Fruit fly (Drosophila melanogaster): ENCODE measurements around the gene Tspo.

Gene Tspo

dm6 chr2L:510534-511014 is 48.8 kb upstream of the Tspo start (continued):
- TF ChIP-seq CG7839 (tag; optimal IDR thresholded peaks at IDR 0.05): peak; percentile 40
- TF ChIP-seq zen (tag; optimal IDR thresholded peaks at IDR 0.05): peak; percentile 80
- TF ChIP-seq CG2199 (GFP tag; IDR thresholded peaks at IDR 0.05): no peak; the same call in 1 of the 3 replicates
- peak; percentile 7 for TF ChIP-seq Xbp1 (GFP tag; optimal IDR thresholded peaks at IDR 0.05)
- TF ChIP-seq Myb (GFP tag; optimal IDR thresholded peaks at IDR 0.05): peak; percentile 32
- peak; percentile 63 for TF ChIP-seq Fer1 (GFP tag; optimal IDR thresholded peaks at IDR 0.05)
- TF ChIP-seq CG3065 (GFP tag; optimal IDR thresholded peaks at IDR 0.05): peak; percentile 45
- TF ChIP-seq Eip74EF (GFP tag; optimal IDR thresholded peaks at IDR 0.05): no peak
- 0 out of 3 replicates have a peak, but pooled peaks have one; percentile 34 for TF ChIP-seq Dbx (GFP tag; IDR thresholded peaks at IDR 0.05)
- TF ChIP-seq CG32532 (GFP tag; IDR thresholded peaks at IDR 0.05): no peak
- TF ChIP-seq cad (GFP tag; optimal IDR thresholded peaks at IDR 0.05): no peak
- TF ChIP-seq fu2 (GFP tag; optimal IDR thresholded peaks at IDR 0.05): no peak
- peak; percentile 85 for TF ChIP-seq CG10209 (GFP tag; optimal IDR thresholded peaks at IDR 0.05)
- TF ChIP-seq gsb-n (tag; optimal IDR thresholded peaks at IDR 0.05): peak; percentile 85
- TF ChIP-seq CG13123 (GFP tag; optimal IDR thresholded peaks at IDR 0.05): peak; percentile 70
- no peak for TF ChIP-seq Scr (GFP tag; IDR thresholded peaks at IDR 0.05; ENCODE audit: partially characterized antibody)
- TF ChIP-seq CG12104 (GFP tag; optimal IDR thresholded peaks at IDR 0.05): peak; percentile 6
- no peak for TF ChIP-seq hkb (optimal IDR thresholded peaks at IDR 0.05)
- peak; percentile 57 for TF ChIP-seq hkb (GFP tag; IDR thresholded peaks at IDR 0.05)
- peak; percentile 38 for TF ChIP-seq Hsf (GFP tag; optimal IDR thresholded peaks at IDR 0.05)
- peak; percentile 82 for TF ChIP-seq CG17568 (GFP tag; optimal IDR thresholded peaks at IDR 0.05)
- peak; percentile 21; the same call in 1 of the 2 replicates for TF ChIP-seq CG10959 (GFP tag; IDR thresholded peaks at IDR 0.05)
- no peak for TF ChIP-seq Poxn (GFP tag; IDR thresholded peaks at IDR 0.05)
- no peak for TF ChIP-seq Gug (GFP tag; IDR thresholded peaks at IDR 0.05)
- TF ChIP-seq bowl (GFP tag; IDR thresholded peaks at IDR 0.05): no peak
- TF ChIP-seq fd64A (GFP tag; optimal IDR thresholded peaks at IDR 0.05): peak; percentile 90
- TF ChIP-seq Sry-δ (GFP tag; optimal IDR thresholded peaks at IDR 0.05): no peak
- peak; percentile 91 for TF ChIP-seq CG6813 (GFP tag; optimal IDR thresholded peaks at IDR 0.05)
- TF ChIP-seq seq (GFP tag; IDR thresholded peaks at IDR 0.05): peak; percentile 17; the same call in 1 of the 2 replicates
- no peak for TF ChIP-seq CG11696 (GFP tag; IDR thresholded peaks at IDR 0.05)
- TF ChIP-seq sna (GFP tag; IDR thresholded peaks at IDR 0.05; ENCODE audit: partially characterized antibody): no peak
- peak in 1 of 2 experiments; percentile 91 for TF ChIP-seq tll (GFP tag; optimal IDR thresholded peaks at IDR 0.05)
- peak; percentile 53; the same call in 2 of the 3 replicates for TF ChIP-seq CG11695 (GFP tag; IDR thresholded peaks at IDR 0.05)
- TF ChIP-seq CG32767 (GFP tag; IDR thresholded peaks at IDR 0.05): peak; percentile 86
- TF ChIP-seq NC2β (GFP tag; optimal IDR thresholded peaks at IDR 0.05): peak; percentile 79
- no peak for TF ChIP-seq Dp (GFP tag; optimal IDR thresholded peaks at IDR 0.05)
- no peak for TF ChIP-seq MBD-R2 (GFP tag; IDR thresholded peaks at IDR 0.05)
- TF ChIP-seq bigmax (GFP tag; optimal IDR thresholded peaks at IDR 0.05): no peak
- peak; percentile 94 for TF ChIP-seq CG15696 (tag; optimal IDR thresholded peaks at IDR 0.05)
- peak; percentile 61 for TF ChIP-seq unpg (GFP tag; optimal IDR thresholded peaks at IDR 0.05)
- TF ChIP-seq sim (GFP tag; IDR thresholded peaks at IDR 0.05): peak; percentile 27; the same call in 1 of the 2 replicates
- peak; percentile 14; the same call in 1 of the 3 replicates for TF ChIP-seq B-H1 (GFP tag; IDR thresholded peaks at IDR 0.05)
- TF ChIP-seq so (GFP tag; IDR thresholded peaks at IDR 0.05): peak; percentile 68; the same call in 2 of the 3 replicates
- TF ChIP-seq ro (GFP tag; IDR thresholded peaks at IDR 0.05): no peak
- TF ChIP-seq kah (GFP tag; optimal IDR thresholded peaks at IDR 0.05): peak; percentile 68
- TF ChIP-seq Six4 (GFP tag; optimal IDR thresholded peaks at IDR 0.05): peak; percentile 76
- peak; percentile 44 for TF ChIP-seq grau (tag; optimal IDR thresholded peaks at IDR 0.05)
- TF ChIP-seq CG18599 (GFP tag; optimal IDR thresholded peaks at IDR 0.05): peak; percentile 69
- TF ChIP-seq BEAF-32 (GFP tag; optimal IDR thresholded peaks at IDR 0.05): no peak
- peak; percentile 71; the same call in 2 of the 3 replicates for TF ChIP-seq CG17361 (GFP tag; IDR thresholded peaks at IDR 0.05)
